Fruit fly (Drosophila melanogaster) whole organism, embryonic: ENCODE results near the gene Sdhaf3.

Experiments
- Adf1 ChIP-seq: fragments of 200-800 bp; sonication (Bioruptor generic); IDR thresholded peaks from 2 replicates; pipeline ENCODE4 v1.3.6; 2022; ENCODE audit warnings: missing biosample characterization, missing genetic modification characterization
- Blimp-1 ChIP-seq: fragments of 200-800 bp; sonication (Bioruptor generic); optimal IDR thresholded peaks from 3 replicates; lab custom pipeline; 2018; ENCODE audit warnings: missing biosample characterization, missing genetic modification characterization, mild to moderate bottlenecking, moderate library complexity, missing genetic modification reagents
- CG10654 ChIP-seq: fragments of 200-800 bp; sonication (Bioruptor generic); optimal IDR thresholded peaks from 2 replicates; lab custom pipeline; 2016; ENCODE audit warnings: missing biosample characterization, missing genetic modification characterization
- CG11695 ChIP-seq: fragments of 200-800 bp; sonication (Bioruptor generic); IDR thresholded peaks from 3 replicates; pipeline ENCODE4 v1.3.6; 2022; ENCODE audit warnings: missing biosample characterization, missing genetic modification characterization
- CG12942 ChIP-seq: fragments of 200-800 bp; sonication (Bioruptor generic); optimal IDR thresholded peaks from 3 replicates; lab custom pipeline; 2016; ENCODE audit warnings: missing biosample characterization, missing genetic modification characterization
- CG13894 ChIP-seq: fragments of 200-800 bp; sonication (Bioruptor generic); optimal IDR thresholded peaks from 3 replicates; lab custom pipeline; 2018; ENCODE audit warnings: missing biosample characterization, mild to moderate bottlenecking, missing genetic modification characterization, moderate library complexity
- CG17612 ChIP-seq: fragments of 200-800 bp; sonication (Bioruptor generic); IDR thresholded peaks from 2 replicates; pipeline ENCODE4 v1.3.6; 2022; ENCODE audit warnings: missing biosample characterization, missing genetic modification characterization
- CG18599 ChIP-seq: fragments of 200-800 bp; sonication (Bioruptor generic); optimal IDR thresholded peaks from 3 replicates; lab custom pipeline; 2017; ENCODE audit warnings: missing biosample characterization, missing genetic modification characterization, mild to moderate bottlenecking, moderate library complexity, missing genetic modification reagents
- CG2129 ChIP-seq: fragments of 200-800 bp; sonication (Bioruptor generic); IDR thresholded peaks from 2 replicates; pipeline ENCODE4 v1.3.6; 2022; ENCODE audit warnings: missing biosample characterization, missing genetic modification characterization; ENCODE audit not compliant: partially characterized antibody
- CG2889 ChIP-seq: fragments of 200-800 bp; sonication (Bioruptor generic); IDR thresholded peaks from 3 replicates; pipeline ENCODE4 v1.3.6; 2022; ENCODE audit warnings: missing biosample characterization, missing genetic modification characterization
- CG31224 ChIP-seq: fragments of 200-800 bp; sonication (Bioruptor generic); IDR thresholded peaks from 2 replicates; pipeline ENCODE4 v1.3.6; 2022; ENCODE audit warnings: missing biosample characterization, missing genetic modification characterization
- CG34376 ChIP-seq: fragments of 200-800 bp; sonication (Bioruptor generic); optimal IDR thresholded peaks from 2 replicates; lab custom pipeline; 2018; ENCODE audit warnings: missing biosample characterization, mild to moderate bottlenecking, missing genetic modification characterization
- CG43689 ChIP-seq: fragments of 200-800 bp; sonication (Bioruptor generic); IDR thresholded peaks from 2 replicates; pipeline ENCODE4 v1.3.6; 2022; ENCODE audit warnings: missing biosample characterization, missing genetic modification characterization
- CG4404 ChIP-seq: fragments of 200-800 bp; sonication (Bioruptor generic); IDR thresholded peaks from 2 replicates; pipeline ENCODE4 v1.3.6; 2022; ENCODE audit warnings: missing biosample characterization, missing genetic modification characterization
- CG6765 ChIP-seq: fragments of 200-800 bp; sonication (Bioruptor generic); optimal IDR thresholded peaks from 3 replicates; lab custom pipeline; 2017; ENCODE audit warnings: missing biosample characterization, mild to moderate bottlenecking, missing genetic modification characterization
- Fer3 ChIP-seq: fragments of 200-800 bp; sonication (Bioruptor generic); optimal IDR thresholded peaks from 2 replicates; lab custom pipeline; 2018; ENCODE audit warnings: missing biosample characterization, mild to moderate bottlenecking, missing genetic modification characterization, moderate library complexity
- Gug ChIP-seq: fragments of 200-800 bp; sonication (Bioruptor generic); IDR thresholded peaks from 4 replicates; pipeline ENCODE4 v1.3.6; 2022; ENCODE audit warnings: missing biosample characterization, missing genetic modification characterization
- Hand ChIP-seq: fragments of 200-800 bp; sonication (Bioruptor generic); optimal IDR thresholded peaks from 2 replicates; lab custom pipeline; 2017; ENCODE audit warnings: mild to moderate bottlenecking, missing biosample characterization, missing genetic modification reagents, missing genetic modification characterization
- Hr51 ChIP-seq, 2 experiments: fragments of 200-800 bp; sonication (Bioruptor generic); optimal IDR thresholded peaks; 2 replicates in 1 of 2; 3 replicates in 1 of 2; lab custom pipeline; 2016 to 2018; ENCODE audit warnings: missing biosample characterization in 2 of 2, missing genetic modification characterization in 2 of 2, mild to moderate bottlenecking in 1 of 2, moderate library complexity in 1 of 2
- Hsf ChIP-seq: fragments of 200-800 bp; sonication (Bioruptor generic); optimal IDR thresholded peaks from 3 replicates; lab custom pipeline; 2016; ENCODE audit warnings: missing biosample characterization, missing genetic modification characterization
- Jarid2 ChIP-seq: fragments of 200-800 bp; sonication (Bioruptor generic); optimal IDR thresholded peaks from 3 replicates; lab custom pipeline; 2017; ENCODE audit warnings: mild to moderate bottlenecking, missing biosample characterization, missing genetic modification reagents, missing genetic modification characterization
- MTF-1 ChIP-seq: fragments of 200-800 bp; sonication (Bioruptor generic); optimal IDR thresholded peaks from 2 replicates; lab custom pipeline; 2018; ENCODE audit warnings: missing biosample characterization, mild to moderate bottlenecking, missing genetic modification characterization, borderline replicate concordance
- Med ChIP-seq: fragments of 200-800 bp; sonication (Bioruptor generic); peaks from one replicate; lab custom pipeline; 2016; ENCODE audit warnings: missing biosample characterization, missing genetic modification characterization, mild to moderate bottlenecking, inconsistent platforms, moderate library complexity
- Nf-YA ChIP-seq: fragments of 200-800 bp; sonication (Bioruptor generic); IDR thresholded peaks from 2 replicates; pipeline ENCODE4 v1.3.6; 2022; ENCODE audit warnings: missing biosample characterization, missing genetic modification characterization
- Six4 ChIP-seq: fragments of 200-800 bp; sonication (Bioruptor generic); optimal IDR thresholded peaks from 2 replicates; lab custom pipeline; 2016; ENCODE audit warnings: missing biosample characterization, missing genetic modification characterization
- Sox100B ChIP-seq: fragments of 200-800 bp; sonication (Bioruptor generic); optimal IDR thresholded peaks from 3 replicates; lab custom pipeline; 2018; ENCODE audit warnings: missing biosample characterization, mild to moderate bottlenecking, missing genetic modification characterization
- Spps ChIP-seq: fragments of 200-800 bp; sonication (Bioruptor generic); optimal IDR thresholded peaks from 2 replicates; lab custom pipeline; 2018; ENCODE audit warnings: missing biosample characterization, mild to moderate bottlenecking, missing genetic modification characterization
- TFAM ChIP-seq: fragments of 200-800 bp; sonication (Bioruptor generic); optimal IDR thresholded peaks from 2 replicates; lab custom pipeline; 2017; ENCODE audit warnings: missing biosample characterization, missing genetic modification characterization, inconsistent platforms
- Tbp ChIP-seq: fragments of >200 bp; optimal IDR thresholded peaks from 2 replicates; lab custom pipeline; 2018; ENCODE audit warnings: missing biosample characterization, missing genetic modification characterization
- Trl ChIP-seq, 3 experiments: fragments of >200 bp in 2 of 3; fragments of 200-800 bp in 1 of 3; sonication (Bioruptor generic) in 1 of 3; optimal IDR thresholded peaks; 2 replicates in 1 of 3; 3 replicates in 2 of 3; lab custom pipeline; 2016 to 2017; ENCODE audit warnings: missing biosample characterization in 1 of 3, missing genetic modification characterization in 1 of 3
- chinmo ChIP-seq: fragments of 200-800 bp; sonication (Bioruptor generic); IDR thresholded peaks from 4 replicates; pipeline ENCODE4 v1.3.6; 2022; ENCODE audit warnings: missing biosample characterization, missing genetic modification characterization; ENCODE audit not compliant: partially characterized antibody
- ewg ChIP-seq: fragments of 200-800 bp; sonication (Bioruptor generic); optimal IDR thresholded peaks from 3 replicates; lab custom pipeline; 2017; ENCODE audit warnings: mild to moderate bottlenecking, missing biosample characterization, missing genetic modification reagents, missing genetic modification characterization
- gem ChIP-seq: fragments of 200-800 bp; sonication (Bioruptor generic); optimal IDR thresholded peaks from 2 replicates; lab custom pipeline; 2019; ENCODE audit warnings: missing biosample characterization, mild to moderate bottlenecking, missing genetic modification characterization, moderate library complexity
- gt ChIP-seq: fragments of 200-800 bp; sonication (Bioruptor generic); IDR thresholded peaks from 2 replicates; pipeline ENCODE4 v1.3.6; 2022; ENCODE audit warnings: missing biosample characterization, missing genetic modification characterization
- hb ChIP-seq: fragments of 200-800 bp; sonication (Bioruptor generic); IDR thresholded peaks from 3 replicates; pipeline ENCODE4 v1.3.6; 2022; ENCODE audit warnings: missing biosample characterization, missing genetic modification characterization; ENCODE audit not compliant: partially characterized antibody
- mld ChIP-seq: fragments of 200-800 bp; sonication (Bioruptor generic); IDR thresholded peaks from 3 replicates; pipeline ENCODE4 v1.3.6; 2022; ENCODE audit warnings: missing biosample characterization, missing genetic modification characterization; ENCODE audit not compliant: partially characterized antibody
- nau ChIP-seq: fragments of 200-800 bp; sonication (Bioruptor generic); optimal IDR thresholded peaks from 3 replicates; lab custom pipeline; 2017; ENCODE audit warnings: missing biosample characterization, mild to moderate bottlenecking, missing genetic modification characterization, missing genetic modification reagents
- nerfin-1 ChIP-seq: fragments of 200-800 bp; sonication (Bioruptor generic); optimal IDR thresholded peaks from 3 replicates; lab custom pipeline; 2019; ENCODE audit warnings: missing biosample characterization, mild to moderate bottlenecking, missing genetic modification characterization, moderate library complexity
- sisA ChIP-seq: fragments of 200-800 bp; sonication (Bioruptor generic); IDR thresholded peaks from 2 replicates; pipeline ENCODE4 v1.3.6; 2022; ENCODE audit warnings: missing biosample characterization, missing genetic modification characterization
- sna ChIP-seq: fragments of 200-800 bp; sonication (Bioruptor generic); IDR thresholded peaks from 2 replicates; pipeline ENCODE4 v1.3.6; 2022; ENCODE audit warnings: missing biosample characterization, missing genetic modification characterization; ENCODE audit not compliant: partially characterized antibody
- sr ChIP-seq: fragments of 200-800 bp; sonication (Bioruptor generic); IDR thresholded peaks from 3 replicates; pipeline ENCODE4 v1.3.6; 2022; ENCODE audit warnings: missing biosample characterization, missing genetic modification characterization
- stwl ChIP-seq: fragments of 200-800 bp; sonication (Bioruptor generic); optimal IDR thresholded peaks from 3 replicates; lab custom pipeline; 2018; ENCODE audit warnings: missing biosample characterization, mild to moderate bottlenecking, missing genetic modification characterization, moderate library complexity
- trh ChIP-seq: fragments of 200-800 bp; sonication (Bioruptor generic); optimal IDR thresholded peaks from 2 replicates; lab custom pipeline; 2016; ENCODE audit warnings: missing biosample characterization, missing genetic modification characterization
- vvl ChIP-seq: fragments of 200-800 bp; sonication (Bioruptor generic); IDR thresholded peaks from 2 replicates; pipeline ENCODE4 v1.3.6; 2022; ENCODE audit warnings: missing biosample characterization, missing genetic modification characterization
- wor ChIP-seq: fragments of 200-800 bp; sonication (Bioruptor generic); IDR thresholded peaks from 2 replicates; pipeline ENCODE4 v1.3.6; 2022; ENCODE audit warnings: missing biosample characterization, missing genetic modification characterization
- zen ChIP-seq: fragments of 200-800 bp; sonication (Bioruptor generic); optimal IDR thresholded peaks from 3 replicates; lab custom pipeline; 2018; ENCODE audit warnings: missing biosample characterization, mild to moderate bottlenecking, missing genetic modification characterization, moderate library complexity

Sdhaf3 gene

dm6 chr3R:16500919-16501851 is 18.9 kb upstream of the Sdhaf3 start, which contains the start of gene Decay (continued):
- no peak for TF ChIP-seq gt (GFP tag; lab: Robert Waterston, UW)
- no peak for TF ChIP-seq sr (GFP tag; lab: Robert Waterston, UW)
- no peak for TF ChIP-seq Fer3 (tag; lab: Kevin White, UChicago)
- peak; percentile 9 for TF ChIP-seq Jarid2 (GFP tag; lab: Kevin White, UChicago)
- no peak for TF ChIP-seq trh (GFP tag; lab: Kevin White, UChicago)
- no peak for TF ChIP-seq wor (GFP tag; lab: Robert Waterston, UW)
- no peak for TF ChIP-seq CG2129
- TF ChIP-seq vvl (GFP tag; lab: Robert Waterston, UW) = no peak
- TF ChIP-seq sna = 0 out of 2 replicates have a peak, but pooled peaks have one; percentile 22
- TF ChIP-seq Blimp-1 (GFP tag; lab: Kevin White, UChicago) = peak; percentile 20
- peak; percentile 13 to 34 for TF ChIP-seq Trl (optimal IDR thresholded peaks at IDR 0.05; lab: Kevin White, UChicago)
- no peak for TF ChIP-seq Trl (GFP tag; optimal IDR thresholded peaks at IDR 0.05; lab: Kevin White, UChicago)
- TF ChIP-seq Hsf = peak; percentile 18
- no peak for TF ChIP-seq CG13894 (tag; lab: Kevin White, UChicago)
- TF ChIP-seq Adf1 (GFP tag; lab: Robert Waterston, UW) = no peak
- no peak for TF ChIP-seq nau
- peak; percentile 28 for TF ChIP-seq gem (tag; lab: Kevin White, UChicago)
- peak in 1 of 2 experiments; percentile 19 for TF ChIP-seq Hr51 (GFP tag; optimal IDR thresholded peaks at IDR 0.05; lab: Kevin White, UChicago)
- TF ChIP-seq Tbp (GFP tag; lab: Kevin White, UChicago) = no peak
- no peak for TF ChIP-seq MTF-1 (GFP tag; lab: Kevin White, UChicago)
- TF ChIP-seq, all 482 proteins: peak for 34

dm6 chr3R:16498859-16499258 is 16.6 kb upstream of the Sdhaf3 start, which contains the start of gene Gr89a:
Gene Gr89a, minus strand, starts transcription at chr3R:16498959.
- TF ChIP-seq ewg (GFP tag; lab: Kevin White, UChicago) (no peak), CG10654 (no peak), nerfin-1 (tag; lab: Kevin White, UChicago) (no peak), Hand (no peak), CG2889 (GFP tag; lab: Robert Waterston, UW) (no peak), CG31224 (no peak), CG11695 (GFP tag; lab: Robert Waterston, UW) (no peak), Tbp (GFP tag; lab: Kevin White, UChicago) (no peak), TFAM (GFP tag; lab: Kevin White, UChicago) (no peak), CG6765 (no peak), CG12942 (GFP tag; lab: Kevin White, UChicago) (no peak), CG43689 (no peak), chinmo (no peak), CG18599 (GFP tag; lab: Kevin White, UChicago) (no peak)
- TF ChIP-seq, all 482 proteins: peak for 0

dm6 chr3R:16497379-16497778 is 15.1 kb upstream of the Sdhaf3 start:
- TF ChIP-seq Nf-YA (GFP tag; lab: Robert Waterston, UW) (peak; percentile 76), Six4 (GFP tag; lab: Kevin White, UChicago) (peak; percentile 80), Med (GFP tag; lab: Kevin White, UChicago) (peak; percentile 95), CG4404 (GFP tag; lab: Robert Waterston, UW) (no peak), mld (no peak), Sox100B (peak; percentile 76), stwl (tag; lab: Kevin White, UChicago) (peak; percentile 69), hb (GFP tag; lab: Robert Waterston, UW) (no peak), sisA (peak; percentile 89), CG17612 (peak; percentile 59; the same call in 1 of the 2 replicates), Spps (tag; lab: Kevin White, UChicago) (peak; percentile 79), Gug (GFP tag; lab: Robert Waterston, UW) (peak; percentile 75; the same call in 3 of the 4 replicates), nau (no peak), zen (tag; lab: Kevin White, UChicago) (peak; percentile 81), CG34376 (GFP tag; lab: Kevin White, UChicago) (no peak)
